Worm (Caenorhabditis elegans): ENCODE measurements around the gene C05C10.3.

- TF ChIP-seq tab-1 (GFP tag; IDR thresholded peaks at IDR 0.05) (no peak), ref-1 (GFP tag; conservative IDR thresholded peaks at IDR 0.05) (no peak), med-1 (GFP tag; optimal IDR thresholded peaks at IDR 0.05; ENCODE audit: insufficient read depth) (no peak), flt-1 (GFP tag; IDR thresholded peaks at IDR 0.05) (no peak), ztf-29 (GFP tag; IDR thresholded peaks at IDR 0.05) (no peak), klf-2 (GFP tag; conservative IDR thresholded peaks at IDR 0.05) (no peak), cog-1 (tag; optimal IDR thresholded peaks at IDR 0.05) (no peak)
These were observed 48.1 kb downstream of the C05C10.3 start for ce11 chrII:9888549-9888948.

All from whole organism, midembryonic.